Fruit fly (Drosophila melanogaster) S2 (cell line): Measurements from ENCODE around the gene Or13a.

ENCODE experiments used
- CG8478 ChIP-seq: fragments of >200 bp; optimal IDR thresholded peaks from 2 replicates; lab custom pipeline; 2018
- CTCF ChIP-seq, 2 experiments: fragments of >200 bp; optimal IDR thresholded peaks; 2 replicates each; lab custom pipeline; 2018

DNA sequence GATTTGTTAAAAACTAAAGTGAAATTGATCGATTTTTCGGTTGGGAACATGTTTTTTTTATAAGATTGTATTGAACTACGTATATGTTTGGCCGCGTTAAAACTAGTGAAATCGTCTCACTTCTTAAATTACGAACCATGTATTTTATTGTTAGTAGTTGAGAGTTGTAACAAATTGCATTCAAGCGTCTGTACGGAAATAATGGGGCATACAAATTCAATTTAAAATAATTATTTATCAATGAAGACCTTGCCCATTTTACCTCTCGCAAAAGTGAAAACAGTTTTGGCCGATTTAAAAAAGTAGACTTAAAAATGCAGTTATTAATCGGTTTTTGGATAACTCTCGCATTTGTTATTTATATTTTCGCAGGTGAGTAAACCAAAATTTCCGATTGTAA is 34.6 kb downstream of the Or13a start, which contains the start of gene Muc14A:
- no peak for TF ChIP-seq CTCF (optimal IDR thresholded peaks at IDR 0.05; lab: Kevin White, UChicago)
- TF ChIP-seq CG8478 (lab: Kevin White, UChicago): no peak
